Worm (Caenorhabditis elegans) whole organism, mixed stage, embryonic: ENCODE results near the gene F35E8.1.

Experiments used
- ces-1 ChIP-seq: fragments of 150-350 bp; optimal IDR thresholded peaks from 2 replicates; lab custom pipeline; 2014; ENCODE audit warnings: missing biosample characterization, missing genetic modification reagents, missing genetic modification characterization
- flh-1 ChIP-seq: fragments of 200-800 bp; sonication (Bioruptor generic); optimal IDR thresholded peaks from 2 replicates; lab custom pipeline; 2018; ENCODE audit warnings: mild to moderate bottlenecking, missing genetic modification characterization, moderate library complexity, missing compliant biosample characterization
- nhr-12 ChIP-seq: fragments of 150-350 bp; optimal IDR thresholded peaks from 2 replicates; lab custom pipeline; 2014; ENCODE audit warnings: missing biosample characterization, missing genetic modification characterization
- sptf-1 ChIP-seq: sonication (generic microtip); optimal IDR thresholded peaks from 2 replicates; lab custom pipeline; 2017; ENCODE audit warnings: mild to moderate bottlenecking, missing genetic modification characterization, moderate library complexity, missing compliant biosample characterization
- unc-62 ChIP-seq: fragments of 150-350 bp; optimal IDR thresholded peaks from 2 replicates; lab custom pipeline; 2014; ENCODE audit warnings: missing biosample characterization, missing genetic modification reagents, missing genetic modification characterization

DNA sequence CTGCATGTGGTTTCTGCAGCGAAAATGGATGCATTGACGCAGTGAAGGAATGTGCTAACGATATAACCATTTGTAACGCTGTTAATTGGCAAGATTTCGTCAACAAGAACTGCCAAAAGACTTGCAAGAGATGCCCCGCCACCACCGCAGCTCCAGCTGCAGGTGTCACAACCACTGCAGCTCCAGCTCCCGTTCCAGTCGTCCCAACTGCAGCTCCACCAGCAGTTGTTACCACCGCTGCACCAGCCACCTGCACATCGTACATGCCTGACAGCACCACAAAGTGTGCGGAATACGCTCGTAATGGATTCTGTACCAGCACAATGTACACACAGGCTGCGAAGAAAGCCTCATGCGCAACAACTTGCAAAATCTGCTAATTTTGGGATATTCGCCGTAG is 7.2 kb upstream of the F35E8.1 start:
- TF ChIP-seq nhr-12 (tag; lab: Kevin White, UChicago) = no peak
- TF ChIP-seq sptf-1 (tag; lab: Kevin White, UChicago) = no peak
- TF ChIP-seq flh-1 (GFP tag; lab: Kevin White, UChicago) = no peak
- no peak for TF ChIP-seq unc-62 (GFP tag; lab: Kevin White, UChicago)
- no peak for TF ChIP-seq ces-1 (GFP tag; lab: Kevin White, UChicago)
